Worm (Caenorhabditis elegans) whole organism, young adult: ENCODE data around the gene ahsa-1.

Source experiments
- B0035.1 ChIP-seq: sonication (generic microtip); optimal IDR thresholded peaks from 2 replicates; lab custom pipeline; 2016; ENCODE audit warnings: missing genetic modification characterization, mild to moderate bottlenecking, missing compliant biosample characterization, missing genotype, missing genetic modification reagents
- aptf-2 ChIP-seq: fragments of 200-800 bp; sonication (Bioruptor generic); conservative IDR thresholded peaks from 2 replicates; pipeline ENCODE4 v1.3.6; 2022; ENCODE audit warnings: missing genetic modification reagents, missing genetic modification characterization, missing compliant biosample characterization
- efl-1 ChIP-seq: fragments of 150-350 bp; optimal IDR thresholded peaks from 2 replicates; lab custom pipeline; 2014; ENCODE audit warnings: missing biosample characterization, missing genetic modification reagents, missing genetic modification characterization
- ekl-4 ChIP-seq: fragments of 200-800 bp; sonication (Bioruptor generic); IDR thresholded peaks from 2 replicates; pipeline ENCODE4 v1.3.6; 2022; ENCODE audit warnings: missing genetic modification reagents, missing genetic modification characterization, missing compliant biosample characterization
- hlh-12 ChIP-seq: sonication (generic microtip); optimal IDR thresholded peaks from 2 replicates; lab custom pipeline; 2016; ENCODE audit warnings: missing genetic modification characterization, missing compliant biosample characterization
- pbrm-1 ChIP-seq: fragments of 200-800 bp; sonication (Bioruptor generic); IDR thresholded peaks from 2 replicates; pipeline ENCODE4 v1.3.6; 2022; ENCODE audit warnings: missing genetic modification reagents, missing genetic modification characterization, missing compliant biosample characterization
- tbx-9 ChIP-seq: sonication (generic microtip); optimal IDR thresholded peaks from 2 replicates; lab custom pipeline; 2016; ENCODE audit warnings: borderline replicate concordance, missing genetic modification characterization, inconsistent platforms, missing compliant biosample characterization

DNA sequence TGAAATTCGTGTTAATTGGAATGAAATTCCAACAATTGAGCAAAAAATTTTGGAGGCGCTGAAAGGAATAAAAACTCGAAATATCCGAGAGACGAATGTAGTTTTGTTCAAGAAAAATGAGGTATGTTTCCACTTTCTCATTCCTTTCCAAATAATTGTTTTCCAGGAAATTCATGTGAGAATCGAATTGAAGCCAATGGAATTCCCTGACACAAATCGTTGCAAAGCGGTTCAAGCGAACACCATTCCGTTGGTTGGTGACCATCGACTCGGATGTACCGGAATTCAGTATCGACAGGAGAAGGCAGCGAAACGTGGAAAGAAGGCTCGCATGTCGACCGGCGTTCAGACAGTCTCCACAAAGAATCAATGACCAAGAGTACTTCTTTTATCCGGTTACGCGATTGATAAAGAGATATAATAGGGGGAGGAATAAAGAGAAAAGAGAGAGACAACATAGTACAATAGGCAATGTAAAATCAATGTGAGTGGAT is 28.8 kb downstream of the ahsa-1 start:
- TF ChIP-seq efl-1 (GFP tag; lab: Kevin White, UChicago) = no peak
- TF ChIP-seq tbx-9 = no peak
- TF ChIP-seq ekl-4 (GFP tag; lab: Robert Waterston, UW) = no peak
- TF ChIP-seq hlh-12 (tag; lab: Kevin White, UChicago) = no peak
- TF ChIP-seq pbrm-1 (GFP tag; lab: Robert Waterston, UW) = no peak
- TF ChIP-seq B0035.1 (tag; lab: Kevin White, UChicago) = no peak
- TF ChIP-seq aptf-2 (GFP tag; lab: Robert Waterston, UW) = no peak
